Fruit fly (Drosophila melanogaster): Measurements from ENCODE around the gene NP15.6.

Gene NP15.6

dm6 chr3R:18983614-18984185 is 43.5 kb upstream of the NP15.6 start, which contains the start of the genes snRNP-U1-C and gukh (continued):
- TF ChIP-seq Vsx1 (GFP tag; optimal IDR thresholded peaks at IDR 0.05) = peak; percentile 31
- peak; percentile 93 for TF ChIP-seq ci (GFP tag; IDR thresholded peaks at IDR 0.05)
- peak; percentile 69; the same call in 2 of the 3 replicates for TF ChIP-seq CG16813 (GFP tag; IDR thresholded peaks at IDR 0.05; ENCODE audit: partially characterized antibody)
- TF ChIP-seq gem (tag; optimal IDR thresholded peaks at IDR 0.05) = peak; percentile 92
- peak; percentile 22 for TF ChIP-seq Elba2 (GFP tag; optimal IDR thresholded peaks at IDR 0.05)
- peak; percentile 38 for TF ChIP-seq NC2β (GFP tag; optimal IDR thresholded peaks at IDR 0.05)
- peak; percentile 78 for TF ChIP-seq ranshi (GFP tag; IDR thresholded peaks at IDR 0.05)
- TF ChIP-seq pb (GFP tag; optimal IDR thresholded peaks at IDR 0.05) = no peak
- no peak for TF ChIP-seq NK7.1 (GFP tag; optimal IDR thresholded peaks at IDR 0.05)
- TF ChIP-seq knrl (GFP tag; IDR thresholded peaks at IDR 0.05; ENCODE audit: partially characterized antibody) = peak; percentile 72
- peak; percentile 78 for TF ChIP-seq Awh (GFP tag; IDR thresholded peaks at IDR 0.05)
- peak; percentile 66 for TF ChIP-seq Bgb (GFP tag; IDR thresholded peaks at IDR 0.05; ENCODE audit: partially characterized antibody)
- TF ChIP-seq onecut (GFP tag; IDR thresholded peaks at IDR 0.05) = peak; percentile 67
- TF ChIP-seq Lpt (GFP tag; optimal IDR thresholded peaks at IDR 0.05) = no peak
- 0 out of 2 replicates have a peak, but pooled peaks have one; percentile 33 for TF ChIP-seq toy (GFP tag; IDR thresholded peaks at IDR 0.05)
- TF ChIP-seq Oaz (GFP tag; IDR thresholded peaks at IDR 0.05) = peak; percentile 77
- TF ChIP-seq CG4424 (GFP tag; optimal IDR thresholded peaks at IDR 0.05) = peak; percentile 76
- TF ChIP-seq CG3995 (GFP tag; optimal IDR thresholded peaks at IDR 0.05) = peak; percentile 25
- TF ChIP-seq ro (GFP tag; IDR thresholded peaks at IDR 0.05) = no peak
- no peak; the same call in 1 of the 3 replicates for TF ChIP-seq sr (GFP tag; IDR thresholded peaks at IDR 0.05)
- peak; percentile 45 for TF ChIP-seq bab2 (GFP tag; optimal IDR thresholded peaks at IDR 0.05)
- peak; percentile 82 for TF ChIP-seq CG7839 (tag; optimal IDR thresholded peaks at IDR 0.05)
- TF ChIP-seq CG33557 (GFP tag; optimal IDR thresholded peaks at IDR 0.05) = peak; percentile 38
- TF ChIP-seq salm (tag; optimal IDR thresholded peaks at IDR 0.05) = no peak
- TF ChIP-seq CG3065 (GFP tag; optimal IDR thresholded peaks at IDR 0.05) = peak; percentile 79
- peak; percentile 84 for TF ChIP-seq CG13894 (tag; optimal IDR thresholded peaks at IDR 0.05)
- peak; percentile 40 for TF ChIP-seq peb (GFP tag; IDR thresholded peaks at IDR 0.05)
- TF ChIP-seq CG18476 (GFP tag; optimal IDR thresholded peaks at IDR 0.05) = peak; percentile 69
- peak in 1 of 2 experiments; percentile 22 for TF ChIP-seq tll (GFP tag; optimal IDR thresholded peaks at IDR 0.05)
- TF ChIP-seq jigr1 (GFP tag; IDR thresholded peaks at IDR 0.05) = no peak
- TF ChIP-seq corto (GFP tag; optimal IDR thresholded peaks at IDR 0.05) = peak; percentile 62
- TF ChIP-seq wdn (GFP tag; IDR thresholded peaks at IDR 0.05) = peak; percentile 85
- peak; percentile 27 for TF ChIP-seq repo (GFP tag; optimal IDR thresholded peaks at IDR 0.05)
- TF ChIP-seq schlank (tag; optimal IDR thresholded peaks at IDR 0.05) = peak; percentile 54
- peak; percentile 63; the same call in 1 of the 3 replicates for TF ChIP-seq CG3726 (GFP tag; IDR thresholded peaks at IDR 0.05)
- peak; percentile 83 for TF ChIP-seq CG12942 (GFP tag; optimal IDR thresholded peaks at IDR 0.05)
- TF ChIP-seq hkb (optimal IDR thresholded peaks at IDR 0.05) = no peak
- TF ChIP-seq hkb (GFP tag; IDR thresholded peaks at IDR 0.05) = peak; percentile 88
- peak; percentile 75 for TF ChIP-seq Drgx (GFP tag; IDR thresholded peaks at IDR 0.05)
- peak; percentile 83 for TF ChIP-seq CG10267 (tag; optimal IDR thresholded peaks at IDR 0.05)
- TF ChIP-seq Chrac-16 (GFP tag; optimal IDR thresholded peaks at IDR 0.05) = peak; percentile 82
- peak; percentile 33; the same call in 1 of the 3 replicates for TF ChIP-seq hb (GFP tag; IDR thresholded peaks at IDR 0.05; ENCODE audit: partially characterized antibody)
- peak; percentile 85 for TF ChIP-seq Ptx1 (GFP tag; IDR thresholded peaks at IDR 0.05)
- peak; percentile 74 for TF ChIP-seq abd-A (tag; optimal IDR thresholded peaks at IDR 0.05)
- TF ChIP-seq crp (GFP tag; optimal IDR thresholded peaks at IDR 0.05) = peak in 1 of 2 experiments; percentile 58
- peak; percentile 82 for TF ChIP-seq CoRest (tag; optimal IDR thresholded peaks at IDR 0.05)
- TF ChIP-seq Pdp1 (GFP tag; optimal IDR thresholded peaks at IDR 0.05) = peak; percentile 18 to 84
- peak; percentile 77 for TF ChIP-seq Scr (GFP tag; IDR thresholded peaks at IDR 0.05; ENCODE audit: partially characterized antibody)
- peak; percentile 80 for TF ChIP-seq CG1602 (GFP tag; optimal IDR thresholded peaks at IDR 0.05)
- TF ChIP-seq CG2678 (tag; optimal IDR thresholded peaks at IDR 0.05) = peak; percentile 82

Measured in whole organism, embryonic.